Worm (Caenorhabditis elegans) whole organism, midembryonic: ENCODE measurements around the gene pmk-3.

Source experiments
- T22C8.4 ChIP-seq: fragments of 200-800 bp; sonication (Bioruptor generic); IDR thresholded peaks from 2 replicates; pipeline ENCODE4 v1.3.6; 2022; ENCODE audit warnings: missing genetic modification characterization, missing compliant biosample characterization
- cog-1 ChIP-seq: sonication (generic microtip); optimal IDR thresholded peaks from 2 replicates; lab custom pipeline; 2016; ENCODE audit warnings: missing genetic modification characterization, missing compliant biosample characterization
- flt-1 ChIP-seq: fragments of 200-800 bp; sonication (Bioruptor generic); IDR thresholded peaks from 2 replicates; pipeline ENCODE4 v1.3.6; 2022; ENCODE audit warnings: missing genetic modification characterization, missing compliant biosample characterization
- klf-2 ChIP-seq: fragments of 200-800 bp; sonication (Bioruptor generic); conservative IDR thresholded peaks from 2 replicates; pipeline ENCODE4 v1.3.6; 2022; ENCODE audit warnings: missing genetic modification reagents, missing genetic modification characterization, missing compliant biosample characterization
- med-1 ChIP-seq: sonication (generic microtip); optimal IDR thresholded peaks from 2 replicates; lab custom pipeline; 2017; ENCODE audit warnings: missing genetic modification characterization, mild to moderate bottlenecking, missing compliant biosample characterization, antibody characterized with exemption, missing genetic modification reagents; ENCODE audit not compliant: insufficient read depth
- ref-1 ChIP-seq: fragments of 200-800 bp; sonication (Bioruptor generic); conservative IDR thresholded peaks from 2 replicates; pipeline ENCODE4 v1.3.6; 2022; ENCODE audit warnings: missing genetic modification reagents, missing genetic modification characterization, missing compliant biosample characterization
- tab-1 ChIP-seq: fragments of 200-800 bp; sonication (Bioruptor generic); IDR thresholded peaks from 2 replicates; pipeline ENCODE4 v1.3.6; 2022; ENCODE audit warnings: missing genetic modification characterization, missing compliant biosample characterization
- ztf-23 ChIP-seq: fragments of 200-800 bp; sonication (Bioruptor generic); IDR thresholded peaks from 2 replicates; pipeline ENCODE4 v1.3.6; 2022; ENCODE audit warnings: missing genetic modification reagents, missing genetic modification characterization, missing compliant biosample characterization
- ztf-29 ChIP-seq: fragments of 200-800 bp; sonication (Bioruptor generic); IDR thresholded peaks from 2 replicates; pipeline ENCODE4 v1.3.6; 2022; ENCODE audit warnings: missing genetic modification reagents, missing genetic modification characterization, missing compliant biosample characterization

Gene pmk-3

DNA sequence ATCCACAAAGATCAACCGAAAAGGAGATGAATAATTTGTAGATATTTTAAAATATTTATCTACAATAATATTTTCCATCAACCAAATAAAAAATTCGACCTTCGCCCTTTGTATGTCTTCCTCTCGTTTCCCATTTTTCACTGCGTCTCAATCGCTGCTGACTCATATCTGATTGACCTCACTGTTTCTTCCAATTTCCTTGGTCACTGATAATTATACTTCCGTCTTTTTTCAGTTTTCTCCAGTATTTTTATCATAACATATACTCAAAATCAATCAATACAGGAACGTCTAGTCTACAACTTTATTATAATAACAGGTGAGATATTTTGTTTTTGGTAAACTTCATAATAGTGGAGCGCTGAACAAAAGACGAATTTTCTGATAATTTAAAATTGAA, at the start of gene pmk-3:
TSS of gene pmk-3 (plus strand) at position 236 of the 400 bp plus-strand sequence.
- TF ChIP-seq tab-1 (GFP tag; lab: Robert Waterston, UW) (no peak), flt-1 (GFP tag; lab: Robert Waterston, UW) (no peak), T22C8.4 (no peak)

- TF ChIP-seq flt-1 (GFP tag; lab: Robert Waterston, UW) (no peak), ref-1 (GFP tag; lab: Robert Waterston, UW) (no peak), ztf-29 (GFP tag; lab: Robert Waterston, UW) (no peak), ztf-23 (GFP tag; lab: Robert Waterston, UW) (no peak), tab-1 (GFP tag; lab: Robert Waterston, UW) (no peak), cog-1 (tag; lab: Kevin White, UChicago) (no peak)
These were observed 47.5 kb upstream of the pmk-3 start for ce11 chrIV:8091539-8091938.

- no peak for TF ChIP-seq ref-1 (GFP tag; lab: Robert Waterston, UW)
- no peak for TF ChIP-seq ztf-23 (GFP tag; lab: Robert Waterston, UW)
- no peak for TF ChIP-seq T22C8.4
- no peak for TF ChIP-seq ztf-29 (GFP tag; lab: Robert Waterston, UW)
- no peak for TF ChIP-seq tab-1 (GFP tag; lab: Robert Waterston, UW)
- no peak for TF ChIP-seq cog-1 (tag; lab: Kevin White, UChicago)
- no peak for TF ChIP-seq med-1 (GFP tag; lab: Kevin White, UChicago)
- TF ChIP-seq klf-2 (GFP tag; lab: Robert Waterston, UW), result no peak
- TF ChIP-seq flt-1 (GFP tag; lab: Robert Waterston, UW), result no peak
These were observed 42.6 kb upstream of the pmk-3 start for ce11 chrIV:8096375-8096774.

- TF ChIP-seq T22C8.4 (no peak), med-1 (GFP tag; lab: Kevin White, UChicago) (no peak), cog-1 (tag; lab: Kevin White, UChicago) (no peak), flt-1 (GFP tag; lab: Robert Waterston, UW) (no peak), klf-2 (GFP tag; lab: Robert Waterston, UW) (no peak), ref-1 (GFP tag; lab: Robert Waterston, UW) (no peak), tab-1 (GFP tag; lab: Robert Waterston, UW) (no peak), ztf-29 (GFP tag; lab: Robert Waterston, UW) (no peak), ztf-23 (GFP tag; lab: Robert Waterston, UW) (no peak)
These were observed 39.4 kb upstream of the pmk-3 start, which contains the start of gene Y42H9AR.2 for ce11 chrIV:8099601-8100000. Gene Y42H9AR.2 (plus strand): TSS chrIV:8099901.

DNA sequence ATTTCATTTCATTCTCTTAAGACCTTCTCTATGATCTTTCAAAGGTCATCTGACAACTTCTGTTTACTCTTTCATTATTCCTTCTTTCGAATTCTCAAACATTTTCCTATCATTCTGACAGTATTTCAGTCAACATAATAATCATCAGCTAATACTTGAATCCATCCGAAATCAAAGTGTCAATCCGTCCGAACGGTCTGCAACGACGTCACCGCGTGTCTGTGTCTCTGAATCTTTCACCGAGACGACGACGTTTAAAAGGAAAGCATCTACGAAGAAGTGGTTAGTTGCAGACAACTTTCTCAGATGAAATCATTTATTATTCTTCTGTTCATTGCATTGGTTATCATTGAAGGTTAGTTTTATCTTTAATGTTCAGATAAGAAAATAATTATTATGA, 36.8 kb upstream of the pmk-3 start, which contains the start of gene Y42H9AR.5:
TSS of gene Y42H9AR.5 (plus strand) at position 301 of the 400 bp plus-strand sequence.
- TF ChIP-seq tab-1 (GFP tag; lab: Robert Waterston, UW), result no peak
- TF ChIP-seq klf-2 (GFP tag; lab: Robert Waterston, UW), result no peak
- no peak for TF ChIP-seq flt-1 (GFP tag; lab: Robert Waterston, UW)
- TF ChIP-seq cog-1 (tag; lab: Kevin White, UChicago), result no peak
- no peak for TF ChIP-seq med-1 (GFP tag; lab: Kevin White, UChicago)
- TF ChIP-seq T22C8.4, result no peak
- no peak for TF ChIP-seq ztf-23 (GFP tag; lab: Robert Waterston, UW)
- TF ChIP-seq ztf-29 (GFP tag; lab: Robert Waterston, UW), result no peak
- TF ChIP-seq ref-1 (GFP tag; lab: Robert Waterston, UW), result no peak

DNA sequence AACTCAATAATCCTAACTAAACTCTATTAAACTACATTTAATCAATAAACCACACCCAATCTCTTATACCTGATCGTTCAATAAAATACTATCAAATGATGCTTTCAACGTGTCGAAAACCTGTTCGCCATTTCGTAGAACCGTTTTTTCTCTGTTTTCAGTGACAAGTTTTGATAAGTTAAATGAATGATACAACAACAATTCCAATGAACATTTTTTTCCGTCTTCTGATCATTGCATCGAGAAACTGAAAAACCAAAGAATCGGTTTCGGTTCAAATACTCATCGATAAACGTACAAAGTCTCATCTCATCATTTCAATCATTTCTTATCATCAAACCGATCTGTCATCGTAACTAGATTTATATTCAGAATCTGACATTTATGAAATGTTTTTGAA, 35.8 kb upstream of the pmk-3 start:
- TF ChIP-seq T22C8.4, result no peak

DNA sequence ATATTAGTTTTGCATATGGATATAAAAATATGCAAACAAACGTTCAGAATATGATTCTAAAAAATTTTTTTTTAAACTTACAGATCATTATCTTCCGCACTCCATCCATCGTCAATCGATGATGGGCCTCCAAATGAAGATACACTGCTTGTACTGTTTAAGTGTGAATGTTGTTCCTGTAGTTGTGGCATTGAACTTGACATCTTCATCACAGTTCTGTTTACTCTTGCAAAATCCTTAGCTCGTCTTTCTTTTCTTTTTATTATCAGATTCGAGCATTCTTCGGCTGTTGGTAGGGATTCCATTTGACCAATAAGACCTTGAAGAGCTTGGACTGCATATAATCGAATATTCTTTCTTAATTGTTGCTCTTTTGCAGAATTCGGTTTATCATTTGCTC, 33.9 kb upstream of the pmk-3 start:
- TF ChIP-seq flt-1 (GFP tag; lab: Robert Waterston, UW) (no peak), klf-2 (GFP tag; lab: Robert Waterston, UW) (no peak), ztf-29 (GFP tag; lab: Robert Waterston, UW) (no peak), ztf-23 (GFP tag; lab: Robert Waterston, UW) (no peak), med-1 (GFP tag; lab: Kevin White, UChicago) (no peak), tab-1 (GFP tag; lab: Robert Waterston, UW) (no peak), T22C8.4 (no peak), cog-1 (tag; lab: Kevin White, UChicago) (no peak), ref-1 (GFP tag; lab: Robert Waterston, UW) (no peak)

- TF ChIP-seq T22C8.4, result no peak
These were observed 31.5 kb upstream of the pmk-3 start, which contains the start of gene rabs-5 for ce11 chrIV:8107502-8107901. Gene rabs-5 (minus strand): TSS chrIV:8107602.

DNA sequence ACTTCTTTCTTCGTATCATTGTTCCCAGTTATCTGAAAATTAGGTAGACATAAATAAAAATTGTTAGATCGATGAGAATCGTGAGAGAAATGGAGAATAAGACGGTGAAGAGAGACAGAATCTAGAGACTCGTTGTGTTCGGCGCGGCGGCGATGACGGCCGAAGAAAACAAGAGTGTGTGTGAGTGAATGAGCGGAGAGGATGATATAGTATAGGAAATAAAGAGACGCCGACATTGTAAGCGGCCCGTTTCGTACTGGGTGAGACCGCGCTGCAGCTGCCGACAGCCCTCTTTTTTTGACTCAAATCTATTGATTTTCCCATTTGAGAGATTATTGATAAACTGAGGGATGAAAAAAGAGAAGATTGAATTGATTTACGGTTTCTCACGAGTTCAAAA, 26.8 kb upstream of the pmk-3 start, which contains the start of gene Y42H9AR.4:
TSS of gene Y42H9AR.4 (minus strand) at position 32 of the 400 bp plus-strand sequence.
- TF ChIP-seq ztf-29 (GFP tag; lab: Robert Waterston, UW) (no peak), cog-1 (tag; lab: Kevin White, UChicago) (peak; percentile 46)

- TF ChIP-seq ztf-29 (GFP tag; lab: Robert Waterston, UW) (no peak), T22C8.4 (no peak), tab-1 (GFP tag; lab: Robert Waterston, UW) (no peak), ztf-23 (GFP tag; lab: Robert Waterston, UW) (no peak), ref-1 (GFP tag; lab: Robert Waterston, UW) (no peak), med-1 (GFP tag; lab: Kevin White, UChicago) (no peak), flt-1 (GFP tag; lab: Robert Waterston, UW) (no peak), cog-1 (tag; lab: Kevin White, UChicago) (no peak), klf-2 (GFP tag; lab: Robert Waterston, UW) (no peak)
These were observed 26.4 kb upstream of the pmk-3 start for ce11 chrIV:8112646-8113045.
